Fruit fly (Drosophila melanogaster): ENCODE measurements around the gene Hmgcl.
A peak's percentile ranks its signal among the peaks of the same experiment; 100 is the strongest.

The Hmgcl gene

DNA sequence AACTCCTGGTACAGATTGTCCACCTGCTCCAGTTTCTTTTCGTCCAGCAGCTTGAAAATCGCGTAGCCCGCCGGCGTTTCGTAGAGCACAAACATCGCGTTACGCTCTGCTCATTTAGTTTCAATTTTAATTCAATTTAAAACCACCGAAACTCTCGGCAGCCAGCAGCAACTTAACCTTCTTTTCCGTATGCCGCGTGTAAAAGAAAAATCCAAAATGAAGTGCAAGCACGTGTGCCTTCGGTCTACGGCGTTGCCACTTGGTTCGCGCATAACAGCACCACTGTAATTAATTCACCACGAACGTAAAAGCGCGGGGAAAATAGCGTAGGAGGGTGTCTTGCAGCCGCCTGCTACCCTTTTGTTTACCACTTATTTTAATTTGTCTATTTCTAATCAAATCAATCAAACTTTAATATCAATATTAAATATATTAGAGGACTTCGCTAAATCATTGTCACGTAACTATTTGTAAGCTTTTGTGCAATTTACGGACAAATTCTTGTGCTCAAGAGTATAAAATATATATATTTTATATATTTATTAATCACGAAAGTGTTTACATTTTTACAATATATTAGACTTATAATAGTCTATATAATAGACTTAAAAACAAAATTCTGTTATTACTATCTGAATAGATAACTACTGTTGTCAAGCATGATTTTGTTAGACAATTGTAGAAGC lies 41.5 kb upstream of the Hmgcl start, which contains the start of gene nop5 (continued):
- TF ChIP-seq CG10321 (GFP tag; IDR thresholded peaks at IDR 0.05) (no peak), gcm2 (GFP tag; optimal IDR thresholded peaks at IDR 0.05) (no peak), Atf-2 (GFP tag; optimal IDR thresholded peaks at IDR 0.05) (no peak), lov (optimal IDR thresholded peaks at IDR 0.05) (no peak), lov (GFP tag; IDR thresholded peaks at IDR 0.05) (no peak), unc-4 (GFP tag; IDR thresholded peaks at IDR 0.05; ENCODE audit: partially characterized antibody) (no peak), C15 (GFP tag; IDR thresholded peaks at IDR 0.05) (no peak), dan (GFP tag; IDR thresholded peaks at IDR 0.05) (no peak), cwo (GFP tag; optimal IDR thresholded peaks at IDR 0.05) (peak; percentile 88), pita (GFP tag; optimal IDR thresholded peaks at IDR 0.05) (no peak), klu (GFP tag; IDR thresholded peaks at IDR 0.05) (no peak), tup (GFP tag; optimal IDR thresholded peaks at IDR 0.05) (no peak), CG9727 (GFP tag; optimal IDR thresholded peaks at IDR 0.05) (peak; percentile 81), nom (GFP tag; optimal IDR thresholded peaks at IDR 0.05) (peak; percentile 19), Side (GFP tag; optimal IDR thresholded peaks at IDR 0.05) (no peak), unpg (GFP tag; optimal IDR thresholded peaks at IDR 0.05) (peak; percentile 38), oc (tag; optimal IDR thresholded peaks at IDR 0.05) (no peak), Doc2 (GFP tag; IDR thresholded peaks at IDR 0.05) (no peak), Hr3 (GFP tag; optimal IDR thresholded peaks at IDR 0.05) (peak; percentile 78), CG3281 (GFP tag; optimal IDR thresholded peaks at IDR 0.05) (peak; percentile 84), CG7271 (tag; optimal IDR thresholded peaks at IDR 0.05) (no peak), Atf6 (GFP tag; IDR thresholded peaks at IDR 0.05) (no peak), CG10209 (GFP tag; optimal IDR thresholded peaks at IDR 0.05) (peak; percentile 73), CG4328 (GFP tag; optimal IDR thresholded peaks at IDR 0.05) (peak; percentile 84), lab (GFP tag; optimal IDR thresholded peaks at IDR 0.05) (no peak), CG6683 (GFP tag; optimal IDR thresholded peaks at IDR 0.05) (peak; percentile 42), CG7357 (GFP tag; IDR thresholded peaks at IDR 0.05) (no peak), pzg (GFP tag; optimal IDR thresholded peaks at IDR 0.05) (peak; percentile 47), Rfx (GFP tag; IDR thresholded peaks at IDR 0.05) (peak; percentile 43; the same call in 1 of the 2 replicates), sim (GFP tag; IDR thresholded peaks at IDR 0.05) (no peak), CG14667 (GFP tag; IDR thresholded peaks at IDR 0.05) (no peak), sc (optimal IDR thresholded peaks at IDR 0.05) (no peak), sc (GFP tag; optimal IDR thresholded peaks at IDR 0.05) (no peak), peb (GFP tag; IDR thresholded peaks at IDR 0.05) (no peak), Hmr (GFP tag; optimal IDR thresholded peaks at IDR 0.05) (peak; percentile 79), Sin3A (optimal IDR thresholded peaks at IDR 0.05) (peak; percentile 19), CG8388 (GFP tag; optimal IDR thresholded peaks at IDR 0.05) (peak; percentile 69), tll (GFP tag; optimal IDR thresholded peaks at IDR 0.05) (no peak), vnd (GFP tag; IDR thresholded peaks at IDR 0.05; ENCODE audit: partially characterized antibody) (no peak), corto (GFP tag; optimal IDR thresholded peaks at IDR 0.05) (no peak), schlank (tag; optimal IDR thresholded peaks at IDR 0.05) (no peak), disco-r (GFP tag; optimal IDR thresholded peaks at IDR 0.05) (no peak), CG7963 (GFP tag; IDR thresholded peaks at IDR 0.05; ENCODE audit: partially characterized antibody) (no peak), bbx (GFP tag; IDR thresholded peaks at IDR 0.05; ENCODE audit: partially characterized antibody) (peak; percentile 64), ERR (GFP tag; optimal IDR thresholded peaks at IDR 0.05) (no peak), CG15011 (GFP tag; optimal IDR thresholded peaks at IDR 0.05) (no peak), pum (GFP tag; optimal IDR thresholded peaks at IDR 0.05) (no peak), CG9876 (GFP tag; optimal IDR thresholded peaks at IDR 0.05) (no peak), sqz (GFP tag; optimal IDR thresholded peaks at IDR 0.05) (no peak), CG32767 (GFP tag; IDR thresholded peaks at IDR 0.05) (no peak)
